Fruit fly (Drosophila melanogaster) whole organism, embryonic: ENCODE data around the gene Pgant2.

Source experiments
- Atf6 ChIP-seq: fragments of 200-800 bp; sonication (Bioruptor generic); IDR thresholded peaks from 2 replicates; pipeline ENCODE4 v1.3.6; 2022; ENCODE audit warnings: missing biosample characterization, missing genetic modification characterization
- CG18619 ChIP-seq: fragments of 200-800 bp; sonication (Bioruptor generic); optimal IDR thresholded peaks from 3 replicates; lab custom pipeline; 2017; ENCODE audit warnings: missing biosample characterization, mild to moderate bottlenecking, missing genetic modification characterization
- CG30020 ChIP-seq: fragments of 200-800 bp; optimal IDR thresholded peaks from 2 replicates; lab custom pipeline; 2019; ENCODE audit warnings: missing biosample characterization, mild to moderate bottlenecking, missing genetic modification characterization, moderate library complexity
- CG5245 ChIP-seq: fragments of 200-800 bp; sonication (Bioruptor generic); optimal IDR thresholded peaks from 3 replicates; lab custom pipeline; 2016; ENCODE audit warnings: missing biosample characterization, missing genetic modification characterization
- D19B ChIP-seq: fragments of 200-800 bp; sonication (Bioruptor generic); optimal IDR thresholded peaks from 2 replicates; lab custom pipeline; 2017; ENCODE audit warnings: missing biosample characterization, mild to moderate bottlenecking, missing genetic modification characterization
- abd-A ChIP-seq: fragments of 200-800 bp; sonication (Bioruptor generic); optimal IDR thresholded peaks from 3 replicates; lab custom pipeline; 2019; ENCODE audit warnings: missing biosample characterization, mild to moderate bottlenecking, missing genetic modification characterization, moderate library complexity
- fru ChIP-seq: fragments of >200 bp; optimal IDR thresholded peaks from 2 replicates; lab custom pipeline; 2017
- gfzf ChIP-seq: fragments of 200-800 bp; sonication (Bioruptor generic); optimal IDR thresholded peaks from 2 replicates; lab custom pipeline; 2016; ENCODE audit warnings: missing biosample characterization, mild to moderate bottlenecking, missing genetic modification characterization, moderate library complexity
- hb ChIP-seq: fragments of 200-800 bp; sonication (Bioruptor generic); IDR thresholded peaks from 3 replicates; pipeline ENCODE4 v1.3.6; 2022; ENCODE audit warnings: missing biosample characterization, missing genetic modification characterization; ENCODE audit not compliant: partially characterized antibody
- tll ChIP-seq, 2 experiments: fragments of 200-800 bp in 1 of 2; fragments of >200 bp in 1 of 2; sonication (Bioruptor generic) in 1 of 2; optimal IDR thresholded peaks; 2 replicates each; lab custom pipeline; 2017 to 2019; ENCODE audit warnings: missing biosample characterization in 2 of 2, missing genetic modification characterization in 2 of 2, mild to moderate bottlenecking in 1 of 2, moderate library complexity in 1 of 2
- zfh2 ChIP-seq: fragments of 200-800 bp; sonication (Bioruptor generic); optimal IDR thresholded peaks from 2 replicates; lab custom pipeline; 2016; ENCODE audit warnings: missing biosample characterization, missing genetic modification characterization

DNA sequence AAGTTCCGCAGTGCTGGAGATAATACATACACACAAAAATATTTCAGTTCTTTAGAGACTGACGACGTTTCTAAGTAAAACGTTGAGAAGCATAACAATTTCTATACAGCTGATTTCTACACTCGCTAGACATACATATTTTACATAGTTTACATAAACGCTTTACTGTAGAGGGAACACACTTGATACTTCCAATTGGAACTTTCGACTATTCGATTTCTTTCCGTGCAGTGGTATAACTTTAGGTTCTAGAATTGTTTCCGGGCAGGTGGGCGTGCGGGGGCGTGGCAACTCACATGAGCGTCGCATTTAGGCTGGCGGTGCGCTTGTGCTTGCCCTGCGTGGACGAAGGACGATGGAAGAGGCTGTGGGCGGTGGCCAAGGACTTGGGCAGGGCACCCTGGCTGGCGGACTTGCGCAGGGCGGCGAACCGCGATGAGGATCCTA, 54.0 kb downstream of the Pgant2 start:
- no peak for TF ChIP-seq hb (GFP tag; lab: Robert Waterston, UW)
- TF ChIP-seq zfh2 (GFP tag; lab: Kevin White, UChicago): no peak
- TF ChIP-seq gfzf (GFP tag; lab: Kevin White, UChicago): no peak
- no peak for TF ChIP-seq abd-A (tag; lab: Kevin White, UChicago)
- no peak for TF ChIP-seq D19B (GFP tag; lab: Kevin White, UChicago)
- TF ChIP-seq Atf6: 0 out of 2 replicates have a peak, but pooled peaks have one; percentile 13
- no peak for TF ChIP-seq fru
- no peak for TF ChIP-seq CG5245
- no peak for TF ChIP-seq CG30020 (tag; lab: Kevin White, UChicago)
- TF ChIP-seq CG18619 (GFP tag; lab: Kevin White, UChicago): no peak
- no peak for TF ChIP-seq tll (GFP tag; optimal IDR thresholded peaks at IDR 0.05; lab: Kevin White, UChicago)
